Fruit fly (Drosophila melanogaster) whole organism, pupa: ENCODE data around the gene CG6204.

Source experiments
- CG10348 ChIP-seq: fragments of 200-800 bp; sonication (Bioruptor generic); IDR thresholded peaks from 2 replicates; pipeline ENCODE4 v1.3.6; 2022; ENCODE audit warnings: missing biosample characterization, missing genetic modification characterization
- CG12605 ChIP-seq: fragments of 200-800 bp; sonication (Bioruptor generic); IDR thresholded peaks from 2 replicates; pipeline ENCODE4 v1.3.6; 2022; ENCODE audit warnings: missing biosample characterization, missing genetic modification characterization
- CG13204 ChIP-seq: fragments of 200-800 bp; sonication (Bioruptor generic); optimal IDR thresholded peaks from 2 replicates; lab custom pipeline; 2018; ENCODE audit warnings: missing biosample characterization, mild to moderate bottlenecking, missing genetic modification characterization, moderate library complexity
- CG14655 ChIP-seq: fragments of 200-800 bp; sonication (Bioruptor generic); optimal IDR thresholded peaks from 3 replicates; lab custom pipeline; 2017; ENCODE audit warnings: mild to moderate bottlenecking, missing biosample characterization, missing genetic modification reagents, missing genetic modification characterization
- CG15710 ChIP-seq: fragments of 200-800 bp; sonication (Bioruptor generic); optimal IDR thresholded peaks from 2 replicates; lab custom pipeline; 2018; ENCODE audit warnings: missing biosample characterization, mild to moderate bottlenecking, missing genetic modification characterization, moderate library complexity
- CG17806 ChIP-seq: fragments of 200-800 bp; sonication (Bioruptor generic); optimal IDR thresholded peaks from 2 replicates; lab custom pipeline; 2018; ENCODE audit warnings: missing biosample characterization, mild to moderate bottlenecking, missing genetic modification characterization, moderate library complexity
- CG32121 ChIP-seq: fragments of 200-800 bp; sonication (Bioruptor generic); IDR thresholded peaks from 2 replicates; pipeline ENCODE4 v1.3.6; 2022; ENCODE audit warnings: missing biosample characterization, missing genetic modification characterization
- CG34367 ChIP-seq: fragments of 200-800 bp; sonication (Bioruptor generic); optimal IDR thresholded peaks from 2 replicates; lab custom pipeline; 2018; ENCODE audit warnings: missing biosample characterization, mild to moderate bottlenecking, missing genetic modification characterization
- CG4496 ChIP-seq: fragments of 200-800 bp; sonication (Bioruptor generic); IDR thresholded peaks from 3 replicates; pipeline ENCODE4 v1.3.6; 2022; ENCODE audit warnings: missing biosample characterization, missing genetic modification characterization
- CG8159 ChIP-seq: fragments of 200-800 bp; sonication (Bioruptor generic); optimal IDR thresholded peaks from 3 replicates; lab custom pipeline; 2018; ENCODE audit warnings: missing biosample characterization, mild to moderate bottlenecking, missing genetic modification characterization, moderate library complexity
- CG8301 ChIP-seq: fragments of 200-800 bp; sonication (Bioruptor generic); optimal IDR thresholded peaks from 2 replicates; lab custom pipeline; 2018; ENCODE audit warnings: missing biosample characterization, mild to moderate bottlenecking, missing genetic modification characterization
- CG9948 ChIP-seq: fragments of 200-800 bp; sonication (Bioruptor generic); optimal IDR thresholded peaks from 2 replicates; lab custom pipeline; 2018; ENCODE audit warnings: missing biosample characterization, mild to moderate bottlenecking, missing genetic modification characterization, moderate library complexity
- D1 ChIP-seq: fragments of 200-800 bp; sonication (Bioruptor generic); optimal IDR thresholded peaks from 2 replicates; lab custom pipeline; 2018; ENCODE audit warnings: missing biosample characterization, mild to moderate bottlenecking, missing genetic modification characterization, moderate library complexity
- EcR ChIP-seq: fragments of 200-800 bp; sonication (Bioruptor generic); optimal IDR thresholded peaks from 3 replicates; lab custom pipeline; 2019; ENCODE audit warnings: missing biosample characterization, missing genetic modification characterization, mild to moderate bottlenecking, moderate library complexity, missing genetic modification reagents
- Ets98B ChIP-seq: fragments of 200-800 bp; sonication (Bioruptor generic); IDR thresholded peaks from 2 replicates; pipeline ENCODE4 v1.3.6; 2022; ENCODE audit warnings: missing biosample characterization, missing genetic modification characterization
- Pif1A ChIP-seq: fragments of 200-800 bp; sonication (Bioruptor generic); optimal IDR thresholded peaks from 3 replicates; lab custom pipeline; 2016; ENCODE audit warnings: missing biosample characterization, missing genetic modification characterization
- Pif1B ChIP-seq: fragments of 200-800 bp; sonication (Bioruptor generic); optimal IDR thresholded peaks from 3 replicates; lab custom pipeline; 2016; ENCODE audit warnings: missing biosample characterization, missing genetic modification characterization
- Snoo ChIP-seq: fragments of 200-800 bp; sonication (Bioruptor generic); optimal IDR thresholded peaks from 3 replicates; lab custom pipeline; 2017; ENCODE audit warnings: missing biosample characterization, mild to moderate bottlenecking, missing genetic modification characterization, inconsistent platforms
- fd96Ca ChIP-seq: fragments of 200-800 bp; sonication (Bioruptor generic); IDR thresholded peaks from 3 replicates; pipeline ENCODE4 v1.3.6; 2022; ENCODE audit warnings: missing biosample characterization, missing genetic modification characterization
- gl ChIP-seq: fragments of 200-800 bp; sonication (Bioruptor generic); optimal IDR thresholded peaks from 2 replicates; lab custom pipeline; 2018; ENCODE audit warnings: missing biosample characterization, mild to moderate bottlenecking, missing genetic modification characterization
- rn ChIP-seq: fragments of 200-800 bp; sonication (Bioruptor generic); IDR thresholded peaks from 2 replicates; pipeline ENCODE4 v1.3.6; 2022; ENCODE audit warnings: missing biosample characterization, missing genetic modification characterization

Gene CG6204

DNA sequence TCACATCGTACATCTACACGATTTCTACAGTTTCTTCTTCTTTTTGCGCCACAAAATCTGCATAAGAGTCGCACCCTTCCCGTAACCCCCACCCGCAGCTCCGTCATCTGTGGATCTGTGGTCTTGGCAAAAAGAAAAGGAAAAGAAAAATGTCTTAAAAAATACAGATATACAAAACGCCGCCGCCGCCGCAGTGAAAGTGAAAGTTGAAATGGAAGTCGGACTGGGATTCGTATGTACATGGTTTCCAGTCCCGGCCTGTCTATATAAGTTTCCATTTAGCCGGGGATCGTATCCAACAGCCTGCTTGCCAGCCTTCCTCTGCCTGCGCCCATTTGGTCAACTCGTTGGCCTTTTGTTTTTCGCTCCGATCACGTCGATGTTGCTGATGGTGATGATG lies 22.4 kb downstream of the CG6204 start:
- TF ChIP-seq CG9948 (no peak), Pif1A (GFP tag; lab: Kevin White, UChicago) (no peak), CG4496 (GFP tag; lab: Robert Waterston, UW) (no peak), CG17806 (tag; lab: Kevin White, UChicago) (no peak)

dm6 chr3R:24218565-24218964 lies 24.9 kb downstream of the CG6204 start, which contains the start of gene CG17786:
CG17786 (minus strand) TSS chr3R:24218718.
- TF ChIP-seq CG9948: no peak
- TF ChIP-seq CG13204 (GFP tag; lab: Kevin White, UChicago): peak; percentile 82
- TF ChIP-seq CG17806 (tag; lab: Kevin White, UChicago): no peak
- TF ChIP-seq CG4496 (GFP tag; lab: Robert Waterston, UW): peak; percentile 29; the same call in 2 of the 3 replicates
- no peak for TF ChIP-seq gl (tag; lab: Kevin White, UChicago)
- TF ChIP-seq D1 (tag; lab: Kevin White, UChicago): no peak
- TF ChIP-seq Pif1B (GFP tag; lab: Kevin White, UChicago): no peak
- TF ChIP-seq Ets98B (GFP tag; lab: Robert Waterston, UW): peak; percentile 48; the same call in 1 of the 2 replicates
- peak; percentile 31 for TF ChIP-seq EcR (GFP tag; lab: Kevin White, UChicago)
- TF ChIP-seq CG34367 (tag; lab: Kevin White, UChicago): no peak
- no peak for TF ChIP-seq CG8301 (tag; lab: Kevin White, UChicago)
- peak; percentile 12 for TF ChIP-seq Pif1A (GFP tag; lab: Kevin White, UChicago)
- TF ChIP-seq CG8159 (tag; lab: Kevin White, UChicago): no peak
- TF ChIP-seq fd96Ca (GFP tag; lab: Robert Waterston, UW): 0 out of 3 replicates have a peak, but pooled peaks have one; percentile 22
- no peak for TF ChIP-seq CG10348 (GFP tag; lab: Robert Waterston, UW)
- TF ChIP-seq CG14655: no peak
- TF ChIP-seq Snoo (tag; lab: Kevin White, UChicago): peak; percentile 40
- peak; percentile 43; the same call in 1 of the 2 replicates for TF ChIP-seq CG32121 (GFP tag; lab: Robert Waterston, UW)
- TF ChIP-seq rn (GFP tag; lab: Robert Waterston, UW): no peak
- no peak for TF ChIP-seq CG15710
- peak; percentile 61; the same call in 1 of the 2 replicates for TF ChIP-seq CG12605 (GFP tag; lab: Robert Waterston, UW)

dm6 chr3R:24219093-24219492 lies 25.5 kb downstream of the CG6204 start:
- no peak for TF ChIP-seq CG34367 (tag; lab: Kevin White, UChicago)
- peak; percentile 1 for TF ChIP-seq CG8301 (tag; lab: Kevin White, UChicago)
- no peak for TF ChIP-seq CG4496 (GFP tag; lab: Robert Waterston, UW)
- TF ChIP-seq Ets98B (GFP tag; lab: Robert Waterston, UW): no peak

DNA sequence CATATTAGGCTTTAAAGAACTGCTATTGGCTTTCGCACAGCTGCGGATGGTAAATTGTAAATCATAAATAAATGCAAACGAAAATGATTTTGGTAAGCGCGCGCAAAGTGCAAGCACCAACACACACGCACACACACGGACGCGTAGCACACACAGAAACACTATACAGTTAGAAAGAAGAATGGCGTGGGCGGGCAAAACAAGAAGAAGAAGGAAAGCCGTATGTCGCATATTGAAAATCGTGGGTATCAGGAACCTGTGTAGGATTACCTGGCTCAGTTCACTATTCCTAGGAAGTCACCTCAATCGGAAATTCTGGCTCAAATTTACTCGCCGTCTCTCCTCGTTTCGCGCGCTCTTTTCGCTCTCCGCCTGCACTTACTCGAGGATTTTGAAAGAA lies 27.2 kb downstream of the CG6204 start, which contains the start of gene cav:
TSS of gene cav (plus strand) at position 259 of the 400 bp plus-strand sequence.
- TF ChIP-seq CG10348 (GFP tag; lab: Robert Waterston, UW) (no peak), CG32121 (GFP tag; lab: Robert Waterston, UW) (no peak), CG15710 (no peak), CG8159 (tag; lab: Kevin White, UChicago) (no peak), CG12605 (GFP tag; lab: Robert Waterston, UW) (no peak), CG9948 (no peak), CG8301 (tag; lab: Kevin White, UChicago) (no peak), Pif1B (GFP tag; lab: Kevin White, UChicago) (no peak)

DNA sequence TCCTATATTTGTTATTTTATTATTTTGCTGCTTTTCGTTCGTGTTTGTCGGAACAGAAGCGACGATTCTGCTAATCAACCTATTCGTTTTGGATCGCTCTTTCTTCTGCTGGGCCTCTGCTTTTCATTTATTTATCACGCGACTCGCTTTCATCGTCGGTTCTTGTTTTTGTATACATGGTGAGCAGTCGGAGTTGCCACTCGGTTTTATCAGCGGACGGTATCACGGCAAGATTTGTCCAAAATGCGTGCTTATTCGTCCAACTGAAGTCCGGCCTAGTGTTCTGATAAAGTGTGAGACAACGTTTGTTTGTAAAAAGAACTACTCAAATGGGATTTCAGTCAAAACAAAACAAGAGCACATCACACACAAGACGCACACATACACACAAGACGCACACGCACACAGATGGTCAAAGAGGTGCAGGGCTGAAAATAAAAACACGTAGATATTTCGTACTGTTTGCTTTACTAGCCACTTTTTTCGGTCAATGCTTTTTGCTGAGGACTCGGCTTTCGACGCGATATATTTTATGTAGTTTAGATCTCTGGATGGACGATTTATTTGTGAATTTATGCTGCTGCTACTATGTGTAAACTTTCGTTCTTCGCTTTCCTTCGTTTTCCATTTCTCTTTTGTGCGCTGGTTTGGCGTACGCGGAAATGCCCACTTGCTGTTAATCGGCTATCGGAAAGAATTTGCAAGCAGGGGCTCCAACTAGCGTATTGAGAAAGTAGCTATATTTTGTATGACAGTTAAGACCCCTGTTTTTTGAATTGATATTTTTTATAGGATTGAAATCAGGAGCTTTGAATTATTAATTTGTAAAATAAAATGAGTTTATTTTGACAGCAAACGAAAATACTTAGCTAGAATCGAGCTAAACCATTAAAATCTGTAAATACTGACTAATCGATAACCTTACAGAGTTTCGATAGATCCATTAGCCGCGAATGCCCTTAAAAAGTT lies 28.0 kb downstream of the CG6204 start, which contains the start of gene twin:
TSS of gene twin (minus strand) at position 632 of the 969 bp plus-strand sequence.
- TF ChIP-seq CG13204 (GFP tag; lab: Kevin White, UChicago) (no peak), gl (tag; lab: Kevin White, UChicago) (no peak), CG17806 (tag; lab: Kevin White, UChicago) (peak; percentile 13), CG8301 (tag; lab: Kevin White, UChicago) (peak; percentile 0), CG10348 (GFP tag; lab: Robert Waterston, UW) (no peak), D1 (tag; lab: Kevin White, UChicago) (no peak), CG32121 (GFP tag; lab: Robert Waterston, UW) (peak; percentile 64; the same call in 1 of the 2 replicates), CG14655 (no peak), CG9948 (peak; percentile 32), EcR (GFP tag; lab: Kevin White, UChicago) (no peak), Ets98B (GFP tag; lab: Robert Waterston, UW) (no peak), fd96Ca (GFP tag; lab: Robert Waterston, UW) (no peak), Snoo (tag; lab: Kevin White, UChicago) (no peak), CG15710 (peak; percentile 42), rn (GFP tag; lab: Robert Waterston, UW) (no peak), CG12605 (GFP tag; lab: Robert Waterston, UW) (no peak), CG34367 (tag; lab: Kevin White, UChicago) (no peak), Pif1A (GFP tag; lab: Kevin White, UChicago) (no peak), CG4496 (GFP tag; lab: Robert Waterston, UW) (0 out of 3 replicates have a peak, but pooled peaks have one; percentile 42), Pif1B (GFP tag; lab: Kevin White, UChicago) (no peak), CG8159 (tag; lab: Kevin White, UChicago) (peak; percentile 18)
